Fruit fly (Drosophila melanogaster): ENCODE results near the gene CG33116.
A peak's percentile ranks its signal among the peaks of the same experiment; 100 is the strongest.

Gene CG33116

DNA sequence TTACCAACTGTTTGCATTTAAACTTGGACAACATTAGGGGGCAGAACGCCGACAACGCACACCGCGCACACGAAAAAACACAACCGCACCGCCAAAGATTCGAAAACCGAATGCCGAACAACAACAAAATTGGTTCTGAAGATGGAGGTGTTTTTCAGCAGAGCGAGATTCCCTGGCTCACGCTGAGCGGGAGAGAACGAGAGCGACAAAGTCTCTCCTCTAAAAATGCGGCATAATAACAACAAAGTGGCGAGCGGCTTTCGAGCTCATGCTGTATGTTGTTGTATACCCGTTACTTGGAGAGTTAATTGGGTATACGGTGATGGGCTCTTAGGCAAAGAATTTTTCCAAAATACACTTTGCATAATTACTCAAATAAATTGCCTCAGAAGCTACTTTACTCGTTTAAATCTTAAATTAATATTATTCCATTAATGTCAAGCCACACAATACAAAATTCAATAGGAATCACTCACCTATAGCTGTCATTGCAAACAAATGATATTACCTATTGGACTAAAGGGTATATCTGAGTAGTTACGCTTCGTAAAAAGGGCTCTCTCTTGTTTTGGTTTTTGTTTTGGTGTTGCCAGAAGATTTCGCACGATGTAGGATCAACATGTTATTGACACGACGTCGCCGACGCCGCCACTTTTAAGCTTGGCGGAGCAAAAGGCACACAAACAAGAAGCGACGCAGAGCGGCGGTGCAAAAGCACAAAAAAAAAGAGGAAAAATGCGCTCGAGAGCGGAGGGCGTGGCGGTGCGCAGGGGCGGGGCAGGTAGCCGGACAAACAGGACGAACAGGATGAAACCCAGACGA is 39.4 kb downstream of the CG33116 start (continued):
- TF ChIP-seq usp (GFP tag; optimal IDR thresholded peaks at IDR 0.05) (no peak), fd102C (GFP tag; optimal IDR thresholded peaks at IDR 0.05) (no peak), CG9817 (tag; optimal IDR thresholded peaks at IDR 0.05) (peak; percentile 48), CG7928 (GFP tag; optimal IDR thresholded peaks at IDR 0.05) (peak; percentile 23), CG18262 (tag; optimal IDR thresholded peaks at IDR 0.05) (peak; percentile 77), Ptx1 (GFP tag; IDR thresholded peaks at IDR 0.05) (peak; percentile 72), CG12155 (GFP tag; optimal IDR thresholded peaks at IDR 0.05) (peak; percentile 68), Tbp (GFP tag; optimal IDR thresholded peaks at IDR 0.05) (no peak), CG11398 (GFP tag; optimal IDR thresholded peaks at IDR 0.05) (no peak), kay (GFP tag; optimal IDR thresholded peaks at IDR 0.05) (peak; percentile 19), Dek (tag; optimal IDR thresholded peaks at IDR 0.05) (peak; percentile 59), ac (GFP tag; optimal IDR thresholded peaks at IDR 0.05) (no peak), CG2120 (GFP tag; optimal IDR thresholded peaks at IDR 0.05) (peak; percentile 90), grau (tag; optimal IDR thresholded peaks at IDR 0.05) (peak; percentile 77), Atf-2 (GFP tag; optimal IDR thresholded peaks at IDR 0.05) (peak; percentile 37), Bteb2 (GFP tag; optimal IDR thresholded peaks at IDR 0.05) (peak; percentile 67), Hr3 (GFP tag; optimal IDR thresholded peaks at IDR 0.05) (peak; percentile 61), Dref (GFP tag; IDR thresholded peaks at IDR 0.05) (no peak), pros (GFP tag; optimal IDR thresholded peaks at IDR 0.05) (no peak), NC2α (GFP tag; optimal IDR thresholded peaks at IDR 0.05) (no peak), CG12104 (GFP tag; optimal IDR thresholded peaks at IDR 0.05) (peak; percentile 38), wdn (GFP tag; IDR thresholded peaks at IDR 0.05) (0 out of 2 replicates have a peak, but pooled peaks have one; percentile 13), psq (GFP tag; optimal IDR thresholded peaks at IDR 0.05) (no peak), CG4730 (GFP tag; IDR thresholded peaks at IDR 0.05) (0 out of 2 replicates have a peak, but pooled peaks have one; percentile 12), Fer3 (tag; optimal IDR thresholded peaks at IDR 0.05) (peak; percentile 66), CG30431 (GFP tag; optimal IDR thresholded peaks at IDR 0.05) (no peak), ara (GFP tag; IDR thresholded peaks at IDR 0.05) (peak; percentile 51; the same call in 1 of the 2 replicates), bowl (GFP tag; IDR thresholded peaks at IDR 0.05) (no peak), Dll (GFP tag; IDR thresholded peaks at IDR 0.05; ENCODE audit: partially characterized antibody) (no peak), Sry-β (GFP tag; optimal IDR thresholded peaks at IDR 0.05) (peak; percentile 6), sr (GFP tag; IDR thresholded peaks at IDR 0.05) (no peak), sens-2 (GFP tag; IDR thresholded peaks at IDR 0.05) (no peak), mld (GFP tag; IDR thresholded peaks at IDR 0.05; ENCODE audit: partially characterized antibody) (0 out of 3 replicates have a peak, but pooled peaks have one; percentile 54), CG7987 (GFP tag; optimal IDR thresholded peaks at IDR 0.05) (no peak), pnt (GFP tag; optimal IDR thresholded peaks at IDR 0.05) (peak; percentile 22), Sox102F (GFP tag; optimal IDR thresholded peaks at IDR 0.05) (peak; percentile 65), ro (GFP tag; IDR thresholded peaks at IDR 0.05) (no peak), cg (GFP tag; optimal IDR thresholded peaks at IDR 0.05) (no peak), CG13424 (tag; optimal IDR thresholded peaks at IDR 0.05) (peak; percentile 69), CG18599 (GFP tag; optimal IDR thresholded peaks at IDR 0.05) (peak; percentile 87), CG32772 (GFP tag; IDR thresholded peaks at IDR 0.05) (peak; percentile 34; the same call in 1 of the 2 replicates), row (GFP tag; IDR thresholded peaks at IDR 0.05) (peak; percentile 96), Hr78 (GFP tag; optimal IDR thresholded peaks at IDR 0.05) (peak in 1 of 2 experiments; percentile 8), CG8765 (GFP tag; IDR thresholded peaks at IDR 0.05) (peak; percentile 37; the same call in 1 of the 2 replicates), onecut (GFP tag; IDR thresholded peaks at IDR 0.05) (0 out of 2 replicates have a peak, but pooled peaks have one; percentile 27), E2f2 (GFP tag; IDR thresholded peaks at IDR 0.05) (no peak), cwo (GFP tag; optimal IDR thresholded peaks at IDR 0.05) (peak; percentile 76), her (GFP tag; optimal IDR thresholded peaks at IDR 0.05) (peak; percentile 16), CG17359 (tag; optimal IDR thresholded peaks at IDR 0.05) (peak; percentile 70)
